Worm (Caenorhabditis elegans) whole organism, L2 larva: ENCODE data around the gene tbx-2.

Experiments
- C34F6.9 ChIP-seq: fragments of 150-350 bp; optimal IDR thresholded peaks from 2 replicates; lab custom pipeline; 2014; ENCODE audit warnings: missing biosample characterization, missing genetic modification characterization
- F13H6.1 ChIP-seq: sonication (generic microtip); optimal IDR thresholded peaks from 2 replicates; lab custom pipeline; 2016; ENCODE audit warnings: missing genetic modification characterization, missing compliant biosample characterization
- R02D3.7 ChIP-seq: fragments of 150-350 bp; optimal IDR thresholded peaks from 2 replicates; lab custom pipeline; 2014; ENCODE audit warnings: missing biosample characterization, missing genetic modification characterization
- Y55F3AM.14 ChIP-seq: fragments of 200-800 bp; sonication (Bioruptor generic); optimal IDR thresholded peaks from 2 replicates; lab custom pipeline; 2018; ENCODE audit warnings: mild to moderate bottlenecking, missing genetic modification characterization, missing compliant biosample characterization
- ZK546.5 ChIP-seq: sonication (generic microtip); optimal IDR thresholded peaks from 2 replicates; lab custom pipeline; 2017; ENCODE audit warnings: missing biosample characterization, missing genetic modification characterization
- alr-1 ChIP-seq: fragments of 150-350 bp; optimal IDR thresholded peaks from 2 replicates; lab custom pipeline; 2014; ENCODE audit warnings: missing biosample characterization, missing genetic modification characterization
- aly-2 ChIP-seq: fragments of 150-350 bp; optimal IDR thresholded peaks from 2 replicates; lab custom pipeline; 2014; ENCODE audit warnings: missing biosample characterization, missing genetic modification characterization
- ama-1 ChIP-seq: fragments of 150-350 bp; optimal IDR thresholded peaks from 2 replicates; lab custom pipeline; 2018; ENCODE audit warnings: inconsistent platforms
- blmp-1 ChIP-seq: sonication (generic microtip); optimal IDR thresholded peaks from 2 replicates; lab custom pipeline; 2017; ENCODE audit warnings: missing genetic modification characterization, mild to moderate bottlenecking, missing compliant biosample characterization, antibody characterized with exemption, moderate library complexity; ENCODE audit not compliant: insufficient read depth
- ceh-16 ChIP-seq: fragments of 150-350 bp; optimal IDR thresholded peaks from 2 replicates; lab custom pipeline; 2014; ENCODE audit warnings: missing biosample characterization, missing genetic modification characterization
- ceh-82 ChIP-seq: fragments of 150-350 bp; optimal IDR thresholded peaks from 2 replicates; lab custom pipeline; 2014; ENCODE audit warnings: missing biosample characterization, missing genetic modification characterization
- crh-2 ChIP-seq: sonication (generic microtip); optimal IDR thresholded peaks from 2 replicates; lab custom pipeline; 2017; ENCODE audit warnings: missing biosample characterization, missing genetic modification characterization
- dmd-4 ChIP-seq: sonication (generic microtip); optimal IDR thresholded peaks from 2 replicates; lab custom pipeline; 2017; ENCODE audit warnings: missing biosample characterization, missing genetic modification characterization
- egl-27 ChIP-seq: sonication (generic microtip); optimal IDR thresholded peaks from 3 replicates; lab custom pipeline; 2017; ENCODE audit warnings: missing biosample characterization, missing genetic modification reagents, missing genetic modification characterization
- elt-1 ChIP-seq: fragments of 150-350 bp; optimal IDR thresholded peaks from 2 replicates; lab custom pipeline; 2014; ENCODE audit warnings: missing biosample characterization, missing genetic modification characterization
- elt-3 ChIP-seq: sonication (generic microtip); optimal IDR thresholded peaks from 2 replicates; lab custom pipeline; 2017; ENCODE audit warnings: missing biosample characterization, missing genetic modification characterization
- fos-1 ChIP-seq: fragments of 150-350 bp; optimal IDR thresholded peaks from 2 replicates; lab custom pipeline; 2014; ENCODE audit warnings: missing biosample characterization, missing genetic modification characterization
- gmeb-1 ChIP-seq: fragments of 150-350 bp; optimal IDR thresholded peaks from 2 replicates; lab custom pipeline; 2014; ENCODE audit warnings: missing biosample characterization, missing genetic modification characterization
- lin-11 ChIP-seq: fragments of 150-350 bp; sonication (generic microtip); optimal IDR thresholded peaks from 2 replicates; lab custom pipeline; 2014; ENCODE audit warnings: missing biosample characterization, missing genetic modification characterization, inconsistent platforms, mixed read lengths
- lin-13 ChIP-seq: fragments of 150-350 bp; optimal IDR thresholded peaks from 2 replicates; lab custom pipeline; 2014; ENCODE audit warnings: missing biosample characterization, missing genetic modification reagents, missing genetic modification characterization
- lin-39 ChIP-seq: fragments of 150-350 bp; optimal IDR thresholded peaks from 2 replicates; lab custom pipeline; 2014; ENCODE audit warnings: missing biosample characterization, missing genetic modification reagents, missing genetic modification characterization
- lsy-2 ChIP-seq, 2 experiments: fragments of 150-350 bp in 1 of 2; sonication (generic microtip) in 1 of 2; optimal IDR thresholded peaks; 2 replicates each; lab custom pipeline; 2014 to 2017; ENCODE audit warnings: missing biosample characterization in 2 of 2, missing genetic modification characterization in 2 of 2
- mab-5 ChIP-seq: fragments of 150-350 bp; optimal IDR thresholded peaks from 2 replicates; lab custom pipeline; 2014; ENCODE audit warnings: missing biosample characterization, missing genetic modification characterization
- mbf-1 ChIP-seq: sonication (generic microtip); optimal IDR thresholded peaks from 2 replicates; lab custom pipeline; 2017; ENCODE audit warnings: missing biosample characterization, missing genetic modification characterization
- mdl-1 ChIP-seq, 2 experiments: fragments of 150-350 bp in 1 of 2; sonication (generic microtip) in 1 of 2; optimal IDR thresholded peaks; 2 replicates each; lab custom pipeline; 2017; ENCODE audit warnings: missing biosample characterization in 2 of 2, missing genetic modification characterization in 2 of 2
- nhr-10 ChIP-seq: sonication (generic microtip); optimal IDR thresholded peaks from 2 replicates; lab custom pipeline; 2017; ENCODE audit warnings: missing biosample characterization, missing genetic modification characterization
- nhr-11 ChIP-seq: fragments of 150-350 bp; optimal IDR thresholded peaks from 2 replicates; lab custom pipeline; 2014; ENCODE audit warnings: missing biosample characterization, missing genetic modification characterization
- nhr-12 ChIP-seq: fragments of 150-350 bp; optimal IDR thresholded peaks from 2 replicates; lab custom pipeline; 2014; ENCODE audit warnings: missing biosample characterization, missing genetic modification characterization
- nhr-129 ChIP-seq: fragments of 150-350 bp; optimal IDR thresholded peaks from 2 replicates; lab custom pipeline; 2014; ENCODE audit warnings: missing biosample characterization, missing genetic modification characterization
- nhr-21 ChIP-seq: fragments of 150-350 bp; optimal IDR thresholded peaks from 2 replicates; lab custom pipeline; 2014; ENCODE audit warnings: missing biosample characterization, missing genetic modification characterization
- nhr-237 ChIP-seq: fragments of 150-350 bp; optimal IDR thresholded peaks from 2 replicates; lab custom pipeline; 2014; ENCODE audit warnings: missing biosample characterization, missing genetic modification characterization
- nhr-25 ChIP-seq: fragments of 150-350 bp; sonication (generic microtip); optimal IDR thresholded peaks from 3 replicates; lab custom pipeline; 2014; ENCODE audit warnings: missing biosample characterization, missing genetic modification characterization
- nhr-6 ChIP-seq: fragments of 150-350 bp; optimal IDR thresholded peaks from 2 replicates; lab custom pipeline; 2014; ENCODE audit warnings: missing biosample characterization, missing genetic modification characterization
- nhr-77 ChIP-seq: fragments of 150-350 bp; optimal IDR thresholded peaks from 2 replicates; lab custom pipeline; 2014; ENCODE audit warnings: missing biosample characterization, missing genetic modification characterization
- peb-1 ChIP-seq: fragments of 150-350 bp; optimal IDR thresholded peaks from 2 replicates; lab custom pipeline; 2014; ENCODE audit warnings: missing biosample characterization, missing genetic modification characterization
- sem-4 ChIP-seq: fragments of 150-350 bp; optimal IDR thresholded peaks from 2 replicates; lab custom pipeline; 2014; ENCODE audit warnings: missing biosample characterization, missing genetic modification reagents, missing genetic modification characterization
- skn-1 ChIP-seq: sonication (generic microtip); optimal IDR thresholded peaks from 2 replicates; lab custom pipeline; 2017; ENCODE audit warnings: missing biosample characterization, missing genetic modification characterization
- sma-3 ChIP-seq: sonication (generic microtip); optimal IDR thresholded peaks from 2 replicates; lab custom pipeline; 2016; ENCODE audit warnings: missing genetic modification reagents, missing genetic modification characterization, missing compliant biosample characterization
- sma-9 ChIP-seq, 2 experiments: fragments of 150-350 bp in 1 of 2; sonication (generic microtip) in 1 of 2; optimal IDR thresholded peaks; 2 replicates each; lab custom pipeline; 2014 to 2016; ENCODE audit warnings: missing genetic modification characterization in 2 of 2, mild to moderate bottlenecking in 1 of 2, missing biosample characterization in 1 of 2, missing compliant biosample characterization in 1 of 2, missing genetic modification reagents in 1 of 2, moderate library complexity in 1 of 2
- snpc-4 ChIP-seq: fragments of 150-350 bp; optimal IDR thresholded peaks from 2 replicates; lab custom pipeline; 2014; ENCODE audit warnings: missing biosample characterization, missing genetic modification characterization
- unc-39 ChIP-seq: fragments of 150-350 bp; optimal IDR thresholded peaks from 2 replicates; lab custom pipeline; 2014; ENCODE audit warnings: missing biosample characterization, missing genetic modification characterization
- unc-55 ChIP-seq: fragments of 150-350 bp; sonication (generic microtip); optimal IDR thresholded peaks from 3 replicates; lab custom pipeline; 2014; ENCODE audit warnings: missing biosample characterization, missing genetic modification reagents, missing genetic modification characterization
- unc-62 ChIP-seq: fragments of 150-350 bp; optimal IDR thresholded peaks from 2 replicates; lab custom pipeline; 2014; ENCODE audit warnings: missing biosample characterization, missing genetic modification reagents, missing genetic modification characterization
- zag-1 ChIP-seq: fragments of 150-350 bp; optimal IDR thresholded peaks from 2 replicates; lab custom pipeline; 2014; ENCODE audit warnings: missing biosample characterization, missing genetic modification characterization
- ztf-1 ChIP-seq: fragments of 200-800 bp; sonication (Bioruptor generic); conservative IDR thresholded peaks from 2 replicates; pipeline ENCODE4 v1.3.6; 2022; ENCODE audit warnings: missing genetic modification characterization, missing compliant biosample characterization
- ztf-11 ChIP-seq: sonication (generic microtip); optimal IDR thresholded peaks from 2 replicates; lab custom pipeline; 2017; ENCODE audit warnings: missing biosample characterization, missing genetic modification characterization
- ztf-4 ChIP-seq: fragments of 150-350 bp; optimal IDR thresholded peaks from 2 replicates; lab custom pipeline; 2014; ENCODE audit warnings: missing biosample characterization, missing genetic modification characterization

Gene tbx-2

ce11 chrIII:5173622-5174021 lies 37.5 kb upstream of the tbx-2 start, which contains the start of gene cid-1:
TSS of gene cid-1 (plus strand) at chrIII:5173922.
- TF ChIP-seq elt-1 (tag; lab: Kevin White, UChicago) (no peak), sem-4 (tag; lab: Kevin White, UChicago) (no peak), nhr-11 (tag; lab: Kevin White, UChicago) (no peak), ceh-82 (tag; lab: Kevin White, UChicago) (no peak), ztf-1 (GFP tag; lab: Robert Waterston, UW) (no peak), nhr-10 (tag; lab: Kevin White, UChicago) (no peak)

- TF ChIP-seq R02D3.7 (no peak), Y55F3AM.14 (GFP tag; lab: Kevin White, UChicago) (no peak), peb-1 (tag; lab: Kevin White, UChicago) (no peak), skn-1 (tag; lab: Kevin White, UChicago) (no peak), mbf-1 (tag; lab: Kevin White, UChicago) (no peak), gmeb-1 (tag; lab: Kevin White, UChicago) (no peak), egl-27 (tag; lab: Kevin White, UChicago) (no peak), sem-4 (tag; lab: Kevin White, UChicago) (no peak), lin-13 (GFP tag; lab: Kevin White, UChicago) (no peak), sma-3 (GFP tag; lab: Kevin White, UChicago) (no peak), unc-55 (GFP tag; lab: Kevin White, UChicago) (no peak)
Measured at ce11 chrIII:5173139-5173538, 37.0 kb upstream of the tbx-2 start, which contains the start of gene emb-1. TSS of gene emb-1 (plus strand) at chrIII:5173439.

ce11 chrIII:5172470-5172869 lies 36.4 kb upstream of the tbx-2 start, which contains the start of gene K10D2.5:
TSS of gene K10D2.5 (plus strand) at chrIII:5172720.
- TF ChIP-seq ztf-1 (GFP tag; lab: Robert Waterston, UW): 0 out of 2 replicates have a peak, but pooled peaks have one; percentile 89
- TF ChIP-seq ZK546.5 (tag; lab: Kevin White, UChicago): no peak
- no peak for TF ChIP-seq lin-39 (tag; lab: Kevin White, UChicago)
- no peak for TF ChIP-seq nhr-237 (tag; lab: Kevin White, UChicago)
- TF ChIP-seq gmeb-1 (tag; lab: Kevin White, UChicago): peak; percentile 89
- peak; percentile 83 for TF ChIP-seq lin-11
- peak; percentile 89 for TF ChIP-seq mab-5
- no peak for TF ChIP-seq nhr-77 (tag; lab: Kevin White, UChicago)
- peak; percentile 95 for TF ChIP-seq sma-3 (GFP tag; lab: Kevin White, UChicago)
- peak; percentile 64 for TF ChIP-seq skn-1 (tag; lab: Kevin White, UChicago)
- TF ChIP-seq nhr-25 (tag; lab: Kevin White, UChicago): peak; percentile 87
- peak; percentile 33 for TF ChIP-seq ceh-16 (tag; lab: Kevin White, UChicago)
- TF ChIP-seq unc-39 (tag; lab: Kevin White, UChicago): no peak
- peak; percentile 74 for TF ChIP-seq Y55F3AM.14 (GFP tag; lab: Kevin White, UChicago)
- TF ChIP-seq unc-55 (GFP tag; lab: Kevin White, UChicago): peak; percentile 97
- no peak for TF ChIP-seq ztf-11 (tag; lab: Kevin White, UChicago)
- TF ChIP-seq sma-9 (GFP tag; optimal IDR thresholded peaks at IDR 0.05; lab: Kevin White, UChicago): peak; percentile 96
- TF ChIP-seq sma-9 (tag; optimal IDR thresholded peaks at IDR 0.05; lab: Kevin White, UChicago): no peak
- TF ChIP-seq snpc-4 (tag; lab: Kevin White, UChicago): peak; percentile 74
- no peak for TF ChIP-seq R02D3.7
- no peak for TF ChIP-seq elt-1 (tag; lab: Kevin White, UChicago)
- TF ChIP-seq nhr-10 (tag; lab: Kevin White, UChicago): peak; percentile 55
- TF ChIP-seq fos-1 (tag; lab: Kevin White, UChicago): peak; percentile 77
- TF ChIP-seq ceh-82 (tag; lab: Kevin White, UChicago): peak; percentile 74
- no peak for TF ChIP-seq dmd-4 (tag; lab: Kevin White, UChicago)
- peak; percentile 89 for TF ChIP-seq crh-2
- TF ChIP-seq nhr-12 (tag; lab: Kevin White, UChicago): no peak
- peak; percentile 89 for TF ChIP-seq nhr-129 (tag; lab: Kevin White, UChicago)
- no peak for TF ChIP-seq ama-1 (lab: Kevin White, UChicago)
- peak; percentile 44 for TF ChIP-seq sem-4 (tag; lab: Kevin White, UChicago)
- TF ChIP-seq blmp-1 (tag; lab: Kevin White, UChicago): peak; percentile 27
- TF ChIP-seq alr-1: no peak
- no peak for TF ChIP-seq mbf-1 (tag; lab: Kevin White, UChicago)
- TF ChIP-seq mdl-1 (tag; optimal IDR thresholded peaks at IDR 0.05; lab: Kevin White, UChicago): peak in 1 of 2 experiments; percentile 22
- TF ChIP-seq elt-3 (tag; lab: Kevin White, UChicago): no peak
- TF ChIP-seq F13H6.1: peak; percentile 88
- no peak for TF ChIP-seq nhr-11 (tag; lab: Kevin White, UChicago)
- peak; percentile 72 for TF ChIP-seq nhr-21
- peak; percentile 94 for TF ChIP-seq C34F6.9
- TF ChIP-seq peb-1 (tag; lab: Kevin White, UChicago): no peak
- TF ChIP-seq lin-13 (GFP tag; lab: Kevin White, UChicago): peak; percentile 94
- TF ChIP-seq nhr-6 (tag; lab: Kevin White, UChicago): peak; percentile 74
- peak; percentile 84 to 90 for TF ChIP-seq lsy-2 (tag; optimal IDR thresholded peaks at IDR 0.05; lab: Kevin White, UChicago)
- TF ChIP-seq unc-62 (GFP tag; lab: Kevin White, UChicago): no peak
- no peak for TF ChIP-seq aly-2 (tag; lab: Kevin White, UChicago)
- peak; percentile 77 for TF ChIP-seq zag-1 (tag; lab: Kevin White, UChicago)
- TF ChIP-seq egl-27 (tag; lab: Kevin White, UChicago): peak; percentile 72
- peak; percentile 71 for TF ChIP-seq ztf-4 (tag; lab: Kevin White, UChicago)
